Fruit fly (Drosophila melanogaster): ENCODE measurements around the gene Tango14.

The Tango14 gene

dm6 chr2L:1123078-1123818 lies 35.2 kb upstream of the Tango14 start (continued):
- TF ChIP-seq Fer3 (tag; optimal IDR thresholded peaks at IDR 0.05): peak; percentile 30
- TF ChIP-seq CG9817 (tag; optimal IDR thresholded peaks at IDR 0.05): no peak
- no peak for TF ChIP-seq CG4328 (GFP tag; optimal IDR thresholded peaks at IDR 0.05)
- TF ChIP-seq CG8924 (tag; optimal IDR thresholded peaks at IDR 0.05): peak; percentile 48
- TF ChIP-seq PHDP (tag; optimal IDR thresholded peaks at IDR 0.05): peak; percentile 65
- no peak for TF ChIP-seq Scr (GFP tag; IDR thresholded peaks at IDR 0.05; ENCODE audit: partially characterized antibody)
- peak; percentile 49 for TF ChIP-seq ac (GFP tag; optimal IDR thresholded peaks at IDR 0.05)
- no peak for TF ChIP-seq Elba2 (GFP tag; optimal IDR thresholded peaks at IDR 0.05)
- TF ChIP-seq zen (tag; optimal IDR thresholded peaks at IDR 0.05): no peak
- peak; percentile 50 for TF ChIP-seq CG1603 (tag; optimal IDR thresholded peaks at IDR 0.05)
- no peak for TF ChIP-seq CG3163 (GFP tag; optimal IDR thresholded peaks at IDR 0.05)
- no peak for TF ChIP-seq az2 (GFP tag; optimal IDR thresholded peaks at IDR 0.05)
- TF ChIP-seq ems (GFP tag; optimal IDR thresholded peaks at IDR 0.05): no peak
- TF ChIP-seq lola (GFP tag; optimal IDR thresholded peaks at IDR 0.05): peak in 1 of 3 experiments; percentile 74
- TF ChIP-seq tap (tag; optimal IDR thresholded peaks at IDR 0.05): peak; percentile 47
- peak; percentile 45 for TF ChIP-seq CG1233 (GFP tag; optimal IDR thresholded peaks at IDR 0.05)
- no peak for TF ChIP-seq CG11560 (tag; IDR thresholded peaks at IDR 0.05)
- peak in 1 of 2 experiments; percentile 44 for TF ChIP-seq Pdp1 (GFP tag; optimal IDR thresholded peaks at IDR 0.05)
- TF ChIP-seq cas (GFP tag; IDR thresholded peaks at IDR 0.05): no peak
- no peak for TF ChIP-seq Drgx (GFP tag; IDR thresholded peaks at IDR 0.05)
- TF ChIP-seq CG15696 (tag; optimal IDR thresholded peaks at IDR 0.05): peak; percentile 83
- no peak for TF ChIP-seq CG8290 (GFP tag; optimal IDR thresholded peaks at IDR 0.05)
- TF ChIP-seq CG8290 (tag; optimal IDR thresholded peaks at IDR 0.05): peak in 1 of 2 experiments; percentile 53
- peak; percentile 29 for TF ChIP-seq cwo (GFP tag; optimal IDR thresholded peaks at IDR 0.05)
- TF ChIP-seq dmrt99B (tag; optimal IDR thresholded peaks at IDR 0.05): peak; percentile 44
- no peak for TF ChIP-seq CG43689 (GFP tag; IDR thresholded peaks at IDR 0.05)
- peak; percentile 5 for TF ChIP-seq CG12219 (GFP tag; optimal IDR thresholded peaks at IDR 0.05)
- TF ChIP-seq YL-1 (GFP tag; optimal IDR thresholded peaks at IDR 0.05): peak; percentile 5
- no peak for TF ChIP-seq CG5953 (GFP tag; IDR thresholded peaks at IDR 0.05)
- TF ChIP-seq ranshi (GFP tag; IDR thresholded peaks at IDR 0.05): no peak
- TF ChIP-seq yki (optimal IDR thresholded peaks at IDR 0.05): no peak
- peak; percentile 43 for TF ChIP-seq trem (tag; optimal IDR thresholded peaks at IDR 0.05)
- no peak for TF ChIP-seq tgo (GFP tag; IDR thresholded peaks at IDR 0.05)
- TF ChIP-seq ab (GFP tag; optimal IDR thresholded peaks at IDR 0.05): no peak
- TF ChIP-seq Rfx (GFP tag; IDR thresholded peaks at IDR 0.05): no peak
- no peak for TF ChIP-seq Poxn (GFP tag; IDR thresholded peaks at IDR 0.05)
- TF ChIP-seq CG12769 (tag; optimal IDR thresholded peaks at IDR 0.05): no peak
- no peak for TF ChIP-seq Ada2b (GFP tag; IDR thresholded peaks at IDR 0.05)
- TF ChIP-seq br (optimal IDR thresholded peaks at IDR 0.05): no peak
- TF ChIP-seq sens-2 (GFP tag; IDR thresholded peaks at IDR 0.05): no peak
- TF ChIP-seq repo (GFP tag; optimal IDR thresholded peaks at IDR 0.05): no peak
- TF ChIP-seq CG3726 (GFP tag; IDR thresholded peaks at IDR 0.05): 0 out of 3 replicates have a peak, but pooled peaks have one; percentile 14
- peak; percentile 21; the same call in 1 of the 2 replicates for TF ChIP-seq CG4360 (GFP tag; IDR thresholded peaks at IDR 0.05)
- TF ChIP-seq CG10267 (tag; optimal IDR thresholded peaks at IDR 0.05): peak; percentile 30
- peak; percentile 55; the same call in 1 of the 2 replicates for TF ChIP-seq CG31441 (GFP tag; IDR thresholded peaks at IDR 0.05)
- TF ChIP-seq esg (GFP tag; conservative IDR thresholded peaks at IDR 0.05): no peak
- no peak for TF ChIP-seq CG6175 (GFP tag; IDR thresholded peaks at IDR 0.05)
- TF ChIP-seq CG2120 (GFP tag; optimal IDR thresholded peaks at IDR 0.05): no peak
- TF ChIP-seq CG10366 (GFP tag; IDR thresholded peaks at IDR 0.05): no peak
- no peak for TF ChIP-seq sqz (GFP tag; optimal IDR thresholded peaks at IDR 0.05)
- no peak for TF ChIP-seq ap (GFP tag; IDR thresholded peaks at IDR 0.05)
